Fruit fly (Drosophila melanogaster) whole organism, embryonic: ENCODE measurements around the gene slpr.

Experiments
- Atf6 ChIP-seq: fragments of 200-800 bp; sonication (Bioruptor generic); IDR thresholded peaks from 2 replicates; pipeline ENCODE4 v1.3.6; 2022; ENCODE audit warnings: missing biosample characterization, missing genetic modification characterization
- B-H2 ChIP-seq: fragments of 200-800 bp; sonication (Bioruptor generic); optimal IDR thresholded peaks from 2 replicates; lab custom pipeline; 2018; ENCODE audit warnings: missing biosample characterization, mild to moderate bottlenecking, missing genetic modification characterization
- Bgb ChIP-seq: fragments of 200-800 bp; sonication (Bioruptor generic); IDR thresholded peaks from 2 replicates; pipeline ENCODE4 v1.3.6; 2022; ENCODE audit warnings: missing biosample characterization, missing genetic modification characterization; ENCODE audit not compliant: partially characterized antibody
- CG10267 ChIP-seq: fragments of 200-800 bp; sonication (Bioruptor generic); optimal IDR thresholded peaks from 2 replicates; lab custom pipeline; 2018; ENCODE audit warnings: missing biosample characterization, mild to moderate bottlenecking, missing genetic modification characterization, moderate library complexity
- CG10979 ChIP-seq: fragments of 200-800 bp; sonication (Bioruptor generic); optimal IDR thresholded peaks from 2 replicates; lab custom pipeline; 2018; ENCODE audit warnings: missing biosample characterization, mild to moderate bottlenecking, missing genetic modification characterization, moderate library complexity
- CG12104 ChIP-seq: fragments of 200-800 bp; sonication (Bioruptor generic); optimal IDR thresholded peaks from 3 replicates; lab custom pipeline; 2016; ENCODE audit warnings: missing biosample characterization, missing genetic modification characterization
- CG1233 ChIP-seq: fragments of 200-800 bp; sonication (Bioruptor generic); optimal IDR thresholded peaks from 4 replicates; lab custom pipeline; 2018; ENCODE audit warnings: missing biosample characterization, mild to moderate bottlenecking, missing genetic modification characterization
- CG12659 ChIP-seq: fragments of 200-800 bp; sonication (Bioruptor generic); optimal IDR thresholded peaks from 3 replicates; lab custom pipeline; 2017; ENCODE audit warnings: mild to moderate bottlenecking, missing biosample characterization, missing genetic modification reagents, missing genetic modification characterization
- CG12769 ChIP-seq: fragments of 200-800 bp; sonication (Bioruptor generic); optimal IDR thresholded peaks from 2 replicates; lab custom pipeline; 2019; ENCODE audit warnings: missing biosample characterization, mild to moderate bottlenecking, missing genetic modification characterization, moderate library complexity
- CG13775 ChIP-seq: fragments of 200-800 bp; sonication (Bioruptor generic); optimal IDR thresholded peaks from 3 replicates; lab custom pipeline; 2017; ENCODE audit warnings: missing biosample characterization, mild to moderate bottlenecking, missing genetic modification characterization
- CG1647 ChIP-seq: fragments of 200-800 bp; sonication (Bioruptor generic); optimal IDR thresholded peaks from 3 replicates; lab custom pipeline; 2016; ENCODE audit warnings: missing biosample characterization, missing genetic modification characterization
- CG17912 ChIP-seq: fragments of 200-800 bp; sonication (Bioruptor generic); optimal IDR thresholded peaks from 2 replicates; lab custom pipeline; 2018; ENCODE audit warnings: missing biosample characterization, mild to moderate bottlenecking, missing genetic modification characterization
- CG18262 ChIP-seq: fragments of 200-800 bp; optimal IDR thresholded peaks from 3 replicates; lab custom pipeline; 2019; ENCODE audit warnings: missing biosample characterization, mild to moderate bottlenecking, missing genetic modification characterization, moderate library complexity
- CG2116 ChIP-seq: fragments of 200-800 bp; sonication (Bioruptor generic); optimal IDR thresholded peaks from 3 replicates; lab custom pipeline; 2018; ENCODE audit warnings: missing biosample characterization, mild to moderate bottlenecking, missing genetic modification characterization
- CG2712 ChIP-seq: fragments of 200-800 bp; optimal IDR thresholded peaks from 3 replicates; lab custom pipeline; 2019; ENCODE audit warnings: missing biosample characterization, mild to moderate bottlenecking, missing genetic modification characterization, moderate library complexity
- CG30020 ChIP-seq: fragments of 200-800 bp; optimal IDR thresholded peaks from 2 replicates; lab custom pipeline; 2019; ENCODE audit warnings: missing biosample characterization, mild to moderate bottlenecking, missing genetic modification characterization, moderate library complexity
- CG32532 ChIP-seq: fragments of 200-800 bp; sonication (Bioruptor generic); IDR thresholded peaks from 2 replicates; pipeline ENCODE4 v1.3.6; 2022; ENCODE audit warnings: missing biosample characterization, missing genetic modification characterization
- CG3281 ChIP-seq: fragments of 200-800 bp; sonication (Bioruptor generic); optimal IDR thresholded peaks from 3 replicates; lab custom pipeline; 2017; ENCODE audit warnings: missing biosample characterization, mild to moderate bottlenecking, missing genetic modification characterization
- CG3407 ChIP-seq: fragments of 200-800 bp; sonication (Bioruptor generic); optimal IDR thresholded peaks from 2 replicates; lab custom pipeline; 2018; ENCODE audit warnings: missing biosample characterization, mild to moderate bottlenecking, missing genetic modification characterization
- CG3847 ChIP-seq: fragments of 200-800 bp; sonication (Bioruptor generic); IDR thresholded peaks from 2 replicates; pipeline ENCODE4 v1.3.6; 2022; ENCODE audit warnings: missing biosample characterization, missing genetic modification characterization
- CG4820 ChIP-seq: fragments of 200-800 bp; sonication (Bioruptor generic); optimal IDR thresholded peaks from 3 replicates; lab custom pipeline; 2016; ENCODE audit warnings: missing biosample characterization, missing genetic modification characterization
- CG6765 ChIP-seq: fragments of 200-800 bp; sonication (Bioruptor generic); optimal IDR thresholded peaks from 3 replicates; lab custom pipeline; 2017; ENCODE audit warnings: missing biosample characterization, mild to moderate bottlenecking, missing genetic modification characterization
- CG7786 ChIP-seq: fragments of 200-800 bp; sonication (Bioruptor generic); optimal IDR thresholded peaks from 2 replicates; lab custom pipeline; 2016; ENCODE audit warnings: missing biosample characterization, missing genetic modification characterization
- CG9817 ChIP-seq: fragments of 200-800 bp; sonication (Bioruptor generic); optimal IDR thresholded peaks from 2 replicates; lab custom pipeline; 2018; ENCODE audit warnings: missing biosample characterization, mild to moderate bottlenecking, missing genetic modification characterization, moderate library complexity
- CkIIα-i1 ChIP-seq: fragments of 200-800 bp; sonication (Bioruptor generic); IDR thresholded peaks from 2 replicates; pipeline ENCODE4 v1.3.6; 2022; ENCODE audit warnings: missing biosample characterization, missing genetic modification characterization
- Dek ChIP-seq: fragments of 200-800 bp; sonication (Bioruptor generic); optimal IDR thresholded peaks from 3 replicates; lab custom pipeline; 2019; ENCODE audit warnings: missing biosample characterization, mild to moderate bottlenecking, missing genetic modification characterization, moderate library complexity
- E2f1 ChIP-seq: fragments of 200-800 bp; sonication (Bioruptor generic); IDR thresholded peaks from 2 replicates; pipeline ENCODE4 v1.3.6; 2022; ENCODE audit warnings: missing biosample characterization, missing genetic modification characterization
- E2f2 ChIP-seq: fragments of 200-800 bp; sonication (Bioruptor generic); IDR thresholded peaks from 2 replicates; pipeline ENCODE4 v1.3.6; 2022; ENCODE audit warnings: missing biosample characterization, missing genetic modification characterization
- Eip74EF ChIP-seq, 2 experiments: fragments of 200-800 bp in 1 of 2; fragments of >200 bp in 1 of 2; sonication (Bioruptor generic) in 1 of 2; optimal IDR thresholded peaks; 2 replicates each; lab custom pipeline; 2017 to 2019; ENCODE audit warnings: missing biosample characterization in 2 of 2, missing genetic modification characterization in 2 of 2, mild to moderate bottlenecking in 1 of 2, moderate library complexity in 1 of 2
- Fer3 ChIP-seq: fragments of 200-800 bp; sonication (Bioruptor generic); optimal IDR thresholded peaks from 2 replicates; lab custom pipeline; 2018; ENCODE audit warnings: missing biosample characterization, mild to moderate bottlenecking, missing genetic modification characterization, moderate library complexity
- Gsc ChIP-seq: fragments of 200-800 bp; sonication (Bioruptor generic); IDR thresholded peaks from 2 replicates; pipeline ENCODE4 v1.3.6; 2022; ENCODE audit warnings: missing biosample characterization, missing genetic modification characterization
- H2.0 ChIP-seq: fragments of 200-800 bp; sonication (Bioruptor generic); IDR thresholded peaks from 2 replicates; pipeline ENCODE4 v1.3.6; 2022; ENCODE audit warnings: missing biosample characterization, missing genetic modification characterization
- MBD-R2 ChIP-seq: fragments of 200-800 bp; sonication (Bioruptor generic); IDR thresholded peaks from 2 replicates; pipeline ENCODE4 v1.3.6; 2022; ENCODE audit warnings: missing biosample characterization, missing genetic modification characterization
- NfI ChIP-seq: fragments of 200-800 bp; sonication (Bioruptor generic); optimal IDR thresholded peaks from 3 replicates; lab custom pipeline; 2018; ENCODE audit warnings: missing biosample characterization, mild to moderate bottlenecking, missing genetic modification characterization, moderate library complexity
- Sry-β ChIP-seq: fragments of 200-800 bp; sonication (Bioruptor generic); optimal IDR thresholded peaks from 2 replicates; lab custom pipeline; 2018; ENCODE audit warnings: missing biosample characterization, mild to moderate bottlenecking, missing genetic modification characterization, moderate library complexity
- da ChIP-seq: fragments of 200-800 bp; sonication (Bioruptor generic); optimal IDR thresholded peaks from 2 replicates; lab custom pipeline; 2016; ENCODE audit warnings: missing biosample characterization, missing genetic modification characterization
- fd102C ChIP-seq: fragments of 200-800 bp; sonication (Bioruptor generic); optimal IDR thresholded peaks from 2 replicates; lab custom pipeline; 2018; ENCODE audit warnings: missing biosample characterization, mild to moderate bottlenecking, missing genetic modification characterization, moderate library complexity
- fd3F ChIP-seq: fragments of 200-800 bp; sonication (Bioruptor generic); optimal IDR thresholded peaks from 2 replicates; lab custom pipeline; 2018; ENCODE audit warnings: missing biosample characterization, mild to moderate bottlenecking, missing genetic modification characterization, moderate library complexity
- fru ChIP-seq: fragments of >200 bp; optimal IDR thresholded peaks from 2 replicates; lab custom pipeline; 2017
- lov ChIP-seq, 2 experiments: fragments of 200-800 bp in 1 of 2; fragments of >200 bp in 1 of 2; sonication (Bioruptor generic) in 1 of 2; IDR thresholded peaks in 1 of 2; optimal IDR thresholded peaks in 1 of 2; 2 replicates in 1 of 2; 3 replicates in 1 of 2; pipeline versions ENCODE4 v1.3.6 to Lab custom; 2017 to 2022; ENCODE audit warnings: missing biosample characterization in 1 of 2, missing genetic modification characterization in 1 of 2
- oc ChIP-seq: fragments of 200-800 bp; sonication (Bioruptor generic); optimal IDR thresholded peaks from 2 replicates; lab custom pipeline; 2018; ENCODE audit warnings: missing biosample characterization, mild to moderate bottlenecking, missing genetic modification characterization, moderate library complexity
- odd ChIP-seq: fragments of 200-800 bp; sonication (Bioruptor generic); optimal IDR thresholded peaks from 2 replicates; lab custom pipeline; 2017; ENCODE audit warnings: missing biosample characterization, mild to moderate bottlenecking, missing genetic modification characterization
- pita ChIP-seq: fragments of 200-800 bp; sonication (Bioruptor generic); optimal IDR thresholded peaks from 2 replicates; lab custom pipeline; 2017; ENCODE audit warnings: missing biosample characterization, mild to moderate bottlenecking, missing genetic modification characterization
- pros ChIP-seq: fragments of 200-800 bp; sonication (Bioruptor generic); optimal IDR thresholded peaks from 3 replicates; lab custom pipeline; 2019; ENCODE audit warnings: missing biosample characterization, mild to moderate bottlenecking, missing genetic modification characterization, moderate library complexity
- pzg ChIP-seq: fragments of 200-800 bp; sonication (Bioruptor generic); optimal IDR thresholded peaks from 3 replicates; lab custom pipeline; 2018; ENCODE audit warnings: missing biosample characterization, mild to moderate bottlenecking, missing genetic modification characterization, moderate library complexity
- row ChIP-seq: fragments of 200-800 bp; sonication (Bioruptor generic); IDR thresholded peaks from 3 replicates; pipeline ENCODE4 v1.3.6; 2022; ENCODE audit warnings: missing biosample characterization, missing genetic modification characterization
- trem ChIP-seq: fragments of 200-800 bp; optimal IDR thresholded peaks from 3 replicates; lab custom pipeline; 2019; ENCODE audit warnings: missing biosample characterization, mild to moderate bottlenecking, missing genetic modification characterization, moderate library complexity
- usp ChIP-seq: fragments of >200 bp; optimal IDR thresholded peaks from 2 replicates; lab custom pipeline; 2017; ENCODE audit warnings: missing biosample characterization, missing genetic modification characterization
- vnd ChIP-seq: fragments of 200-800 bp; sonication (Bioruptor generic); IDR thresholded peaks from 3 replicates; pipeline ENCODE4 v1.3.6; 2022; ENCODE audit warnings: missing biosample characterization, missing genetic modification characterization; ENCODE audit not compliant: partially characterized antibody

The slpr gene

dm6 chrX:8145501-8146157 is 31.4 kb downstream of the slpr start, which contains the start of the genes alpha-PheRS and CG2129:
Gene alpha-PheRS (minus strand): TSS chrX:8145602.
Gene CG2129 (plus strand): TSS chrX:8145839.
- no peak for TF ChIP-seq oc (tag; lab: Kevin White, UChicago)
- no peak for TF ChIP-seq Atf6 (GFP tag; lab: Robert Waterston, UW)
- TF ChIP-seq CG2712 (tag; lab: Kevin White, UChicago) = peak; percentile 57
- TF ChIP-seq E2f1 (GFP tag; lab: Robert Waterston, UW) = no peak
- no peak for TF ChIP-seq CG18262 (tag; lab: Kevin White, UChicago)
- TF ChIP-seq CG6765 (GFP tag; lab: Kevin White, UChicago) = no peak
- TF ChIP-seq CG2116 = peak; percentile 60
- no peak for TF ChIP-seq pros (GFP tag; lab: Kevin White, UChicago)
- TF ChIP-seq CG7786 (GFP tag; lab: Kevin White, UChicago) = no peak
- peak; percentile 55 for TF ChIP-seq trem
- no peak for TF ChIP-seq H2.0 (GFP tag; lab: Robert Waterston, UW)
- no peak for TF ChIP-seq CG3407
- no peak for TF ChIP-seq pita (GFP tag; lab: Kevin White, UChicago)
- no peak for TF ChIP-seq CG1233 (GFP tag; lab: Kevin White, UChicago)
- TF ChIP-seq CG13775 (GFP tag; lab: Kevin White, UChicago) = peak; percentile 17
- TF ChIP-seq CG32532 (GFP tag; lab: Robert Waterston, UW) = peak; percentile 29; the same call in 1 of the 2 replicates
- TF ChIP-seq CG12659 = peak; percentile 13
- TF ChIP-seq CG30020 (tag; lab: Kevin White, UChicago) = peak; percentile 15
- peak; percentile 40 for TF ChIP-seq pzg (GFP tag; lab: Kevin White, UChicago)
- no peak for TF ChIP-seq usp (GFP tag; lab: Kevin White, UChicago)
- TF ChIP-seq CG9817 (tag; lab: Kevin White, UChicago) = peak; percentile 21
- peak; percentile 3 for TF ChIP-seq Dek (tag; lab: Kevin White, UChicago)
- peak; percentile 30 for TF ChIP-seq B-H2
- TF ChIP-seq fd102C = no peak
- no peak for TF ChIP-seq CG12104
- TF ChIP-seq CG10979 (tag; lab: Kevin White, UChicago) = peak; percentile 7
- TF ChIP-seq row = peak; percentile 79
- TF ChIP-seq vnd = no peak
- peak; percentile 13 for TF ChIP-seq CG3281 (GFP tag; lab: Kevin White, UChicago)
- no peak for TF ChIP-seq fru (lab: Kevin White, UChicago)
- no peak for TF ChIP-seq CG1647
- peak; percentile 51 for TF ChIP-seq CG10267
- TF ChIP-seq E2f2 = peak; percentile 24; the same call in 1 of the 2 replicates
- no peak for TF ChIP-seq da (GFP tag; lab: Kevin White, UChicago)
- TF ChIP-seq MBD-R2 (GFP tag; lab: Robert Waterston, UW) = peak; percentile 76; the same call in 1 of the 2 replicates
- TF ChIP-seq NfI (GFP tag; lab: Kevin White, UChicago) = peak; percentile 18
- no peak for TF ChIP-seq CG4820 (GFP tag; lab: Kevin White, UChicago)
- TF ChIP-seq fd3F = no peak
- peak; percentile 94 for TF ChIP-seq Sry-β (GFP tag; lab: Kevin White, UChicago)
- TF ChIP-seq lov (optimal IDR thresholded peaks at IDR 0.05; lab: Kevin White, UChicago) = no peak
- TF ChIP-seq lov (GFP tag; IDR thresholded peaks at IDR 0.05; lab: Robert Waterston, UW) = no peak
- peak; percentile 43 for TF ChIP-seq Fer3 (tag; lab: Kevin White, UChicago)
- no peak for TF ChIP-seq CG17912 (GFP tag; lab: Kevin White, UChicago)
- 0 out of 2 replicates have a peak, but pooled peaks have one; percentile 12 for TF ChIP-seq CG3847 (GFP tag; lab: Robert Waterston, UW)
- peak in 1 of 2 experiments; percentile 15 for TF ChIP-seq Eip74EF (GFP tag; optimal IDR thresholded peaks at IDR 0.05; lab: Kevin White, UChicago)
- TF ChIP-seq odd (GFP tag; lab: Kevin White, UChicago) = no peak
- 0 out of 2 replicates have a peak, but pooled peaks have one; percentile 18 for TF ChIP-seq Bgb (GFP tag; lab: Robert Waterston, UW)
- TF ChIP-seq CG12769 (tag; lab: Kevin White, UChicago) = no peak
- no peak for TF ChIP-seq CkIIα-i1 (GFP tag; lab: Robert Waterston, UW)
- TF ChIP-seq Gsc (GFP tag; lab: Robert Waterston, UW) = no peak
